Fruit fly (Drosophila melanogaster): ENCODE data around the gene CG31041.

The CG31041 gene

DNA sequence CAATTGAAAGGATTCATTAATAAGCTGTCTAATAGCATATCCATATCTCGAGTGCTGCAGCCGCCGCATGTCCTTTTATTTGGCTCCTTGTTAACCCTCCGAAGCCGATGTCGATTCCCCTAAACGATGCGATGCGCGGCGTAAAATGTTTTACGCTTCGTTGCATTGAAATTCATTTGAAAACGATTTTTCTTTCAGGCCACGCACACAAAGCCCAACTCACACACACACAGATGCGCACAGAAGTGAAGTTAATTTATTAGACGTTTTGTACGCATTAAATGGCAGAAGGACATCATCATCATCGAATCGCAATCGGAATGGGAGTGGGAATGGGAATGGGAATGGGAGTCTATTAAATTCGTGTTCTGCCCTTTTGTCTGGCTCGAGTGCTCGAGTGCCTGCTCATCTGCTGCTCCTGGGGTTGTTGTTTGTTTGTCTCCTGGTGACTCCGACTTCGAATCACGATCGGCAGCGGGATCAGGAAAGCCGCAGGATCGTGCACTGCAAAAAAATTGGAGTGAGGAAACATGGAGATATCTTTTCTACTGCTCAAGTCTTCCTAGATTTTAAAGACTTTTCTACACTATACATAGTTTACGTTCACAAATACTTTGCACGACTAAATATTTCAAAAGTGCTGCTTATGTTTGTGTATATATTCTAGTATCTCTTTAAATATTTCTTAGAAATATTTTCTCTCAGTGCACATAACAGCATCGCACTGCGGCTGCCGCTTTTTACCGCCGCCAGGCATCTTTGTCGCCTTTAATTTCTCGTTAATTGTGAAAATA is 49.6 kb downstream of the CG31041 start:
- TF ChIP-seq Sp1 (GFP tag; optimal IDR thresholded peaks at IDR 0.05), result no peak
- TF ChIP-seq HLH106 (tag; optimal IDR thresholded peaks at IDR 0.05), result no peak

All from whole organism, wandering third instar larva.